Fruit fly (Drosophila melanogaster) Kc167 (cell line): ENCODE data around the gene CG32547.

Experiments
- Sin3A ChIP-seq: fragments of >200 bp; optimal IDR thresholded peaks from 2 replicates; lab custom pipeline; 2018; ENCODE audit warnings: missing external identifiers
- h ChIP-seq: fragments of >200 bp; optimal IDR thresholded peaks from 3 replicates; lab custom pipeline; 2018; ENCODE audit warnings: missing external identifiers
- insv ChIP-seq: fragments of >200 bp; optimal IDR thresholded peaks from 3 replicates; lab custom pipeline; 2018; ENCODE audit warnings: missing external identifiers

DNA sequence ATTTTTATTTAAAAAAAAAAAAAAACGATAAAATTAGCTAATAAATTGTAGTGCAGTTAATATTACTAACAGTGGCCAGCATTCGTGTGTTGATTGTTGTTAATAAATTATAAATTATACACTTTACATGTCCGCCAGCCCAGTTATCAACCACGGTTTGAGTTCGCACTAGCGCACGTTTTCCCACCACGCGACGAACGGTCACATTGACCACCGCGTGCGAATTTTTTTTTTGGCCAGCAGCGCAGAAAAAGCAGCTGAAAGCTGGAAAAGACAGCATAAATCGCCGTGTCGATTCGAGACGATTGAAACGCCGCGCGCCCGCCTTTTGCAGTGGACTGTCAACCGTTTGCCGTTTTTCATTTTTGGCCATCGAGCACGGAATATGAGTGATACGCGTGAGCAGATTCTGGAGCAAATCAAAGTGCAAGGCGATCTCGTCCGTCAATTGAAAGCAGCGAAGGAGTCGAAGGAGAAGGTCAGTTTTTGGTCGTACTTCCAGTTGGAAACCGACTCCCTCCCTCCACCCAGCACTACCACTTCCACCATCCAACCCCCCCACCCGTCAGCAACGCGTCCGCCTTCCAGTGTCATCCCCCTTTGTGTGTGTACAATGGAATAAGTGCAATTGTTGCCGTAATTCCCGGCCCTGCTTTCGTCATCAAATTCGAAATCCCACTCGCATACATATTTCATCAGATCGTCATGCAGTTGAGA is 36.1 kb upstream of the CG32547 start, which contains the start of the genes Bx and HisRS:
- TF ChIP-seq insv (no peak), Sin3A (lab: Kevin White, UChicago) (no peak), h (lab: Kevin White, UChicago) (no peak)
